Worm (Caenorhabditis elegans) whole organism, early embryonic: ENCODE results near the gene R151.8.

Experiments used
- B0310.2 ChIP-seq: sonication (generic microtip); optimal IDR thresholded peaks from 2 replicates; lab custom pipeline; 2016; ENCODE audit warnings: mild to moderate bottlenecking, missing genetic modification characterization, missing compliant biosample characterization
- ets-7 ChIP-seq: sonication (generic microtip); optimal IDR thresholded peaks from 2 replicates; lab custom pipeline; 2016; ENCODE audit warnings: missing genotype, missing genetic modification characterization, missing compliant biosample characterization
- tra-4 ChIP-seq: sonication (generic microtip); optimal IDR thresholded peaks from 2 replicates; lab custom pipeline; 2017; ENCODE audit warnings: missing genetic modification characterization, missing compliant biosample characterization

ce11 chrIII:7189581-7190128 lies 39.9 kb downstream of the R151.8 start, which contains the start of gene rps-21:
- no peak for TF ChIP-seq ets-7
- no peak for TF ChIP-seq B0310.2 (tag; lab: Kevin White, UChicago)
- TF ChIP-seq tra-4 (tag; lab: Kevin White, UChicago): no peak
